Fruit fly (Drosophila melanogaster) whole organism, embryonic: ENCODE results near the gene CheB38c.

ENCODE experiments used
- Bgb ChIP-seq: fragments of 200-800 bp; sonication (Bioruptor generic); IDR thresholded peaks from 2 replicates; pipeline ENCODE4 v1.3.6; 2022; ENCODE audit warnings: missing biosample characterization, missing genetic modification characterization; ENCODE audit not compliant: partially characterized antibody
- CG12299 ChIP-seq: fragments of 200-800 bp; sonication (Bioruptor generic); optimal IDR thresholded peaks from 2 replicates; lab custom pipeline; 2018; ENCODE audit warnings: missing biosample characterization, mild to moderate bottlenecking, missing genetic modification characterization
- CG13296 ChIP-seq: fragments of 200-800 bp; sonication (Bioruptor generic); optimal IDR thresholded peaks from 3 replicates; lab custom pipeline; 2018; ENCODE audit warnings: missing biosample characterization, mild to moderate bottlenecking, missing genetic modification characterization
- CG13775 ChIP-seq: fragments of 200-800 bp; sonication (Bioruptor generic); optimal IDR thresholded peaks from 3 replicates; lab custom pipeline; 2017; ENCODE audit warnings: missing biosample characterization, mild to moderate bottlenecking, missing genetic modification characterization
- CG17568 ChIP-seq: fragments of 200-800 bp; sonication (Bioruptor generic); optimal IDR thresholded peaks from 2 replicates; lab custom pipeline; 2018; ENCODE audit warnings: missing biosample characterization, mild to moderate bottlenecking, missing genetic modification characterization, moderate library complexity
- CG1832 ChIP-seq: fragments of 200-800 bp; sonication (Bioruptor generic); optimal IDR thresholded peaks from 2 replicates; lab custom pipeline; 2017; ENCODE audit warnings: missing biosample characterization, mild to moderate bottlenecking, missing genetic modification characterization, inconsistent platforms
- CG2116 ChIP-seq: fragments of 200-800 bp; sonication (Bioruptor generic); optimal IDR thresholded peaks from 3 replicates; lab custom pipeline; 2018; ENCODE audit warnings: missing biosample characterization, mild to moderate bottlenecking, missing genetic modification characterization
- CG31224 ChIP-seq: fragments of 200-800 bp; sonication (Bioruptor generic); IDR thresholded peaks from 2 replicates; pipeline ENCODE4 v1.3.6; 2022; ENCODE audit warnings: missing biosample characterization, missing genetic modification characterization
- CG3163 ChIP-seq: fragments of 200-800 bp; sonication (Bioruptor generic); optimal IDR thresholded peaks from 3 replicates; lab custom pipeline; 2016; ENCODE audit warnings: missing biosample characterization, missing genetic modification characterization
- CG32767 ChIP-seq: fragments of 200-800 bp; sonication (Bioruptor generic); IDR thresholded peaks from 2 replicates; pipeline ENCODE4 v1.3.6; 2022; ENCODE audit warnings: missing biosample characterization, missing genetic modification characterization
- CG3726 ChIP-seq: fragments of 200-800 bp; sonication (Bioruptor generic); IDR thresholded peaks from 3 replicates; pipeline ENCODE4, ENCODE4 v1.3.6; 2022; ENCODE audit warnings: missing biosample characterization, missing genetic modification characterization
- CG3838 ChIP-seq: fragments of 200-800 bp; sonication (Bioruptor generic); optimal IDR thresholded peaks from 3 replicates; lab custom pipeline; 2016; ENCODE audit warnings: missing biosample characterization, missing genetic modification characterization
- CG43689 ChIP-seq: fragments of 200-800 bp; sonication (Bioruptor generic); IDR thresholded peaks from 2 replicates; pipeline ENCODE4 v1.3.6; 2022; ENCODE audit warnings: missing biosample characterization, missing genetic modification characterization
- CG4707 ChIP-seq: fragments of 200-800 bp; sonication (Bioruptor generic); optimal IDR thresholded peaks from 2 replicates; lab custom pipeline; 2018; ENCODE audit warnings: missing biosample characterization, mild to moderate bottlenecking, missing genetic modification characterization, moderate library complexity
- CG4854 ChIP-seq: fragments of 200-800 bp; sonication (Bioruptor generic); optimal IDR thresholded peaks from 2 replicates; lab custom pipeline; 2016; ENCODE audit warnings: missing biosample characterization, missing genetic modification characterization, inconsistent platforms
- CG7556 ChIP-seq: fragments of 200-800 bp; sonication (Bioruptor generic); optimal IDR thresholded peaks from 2 replicates; lab custom pipeline; 2017; ENCODE audit warnings: missing biosample characterization, mild to moderate bottlenecking, missing genetic modification characterization
- CG8359 ChIP-seq: fragments of 200-800 bp; sonication (Bioruptor generic); optimal IDR thresholded peaks from 2 replicates; lab custom pipeline; 2017; ENCODE audit warnings: missing biosample characterization, mild to moderate bottlenecking, missing genetic modification characterization, borderline replicate concordance
- CG8944 ChIP-seq: fragments of 200-800 bp; sonication (Bioruptor generic); optimal IDR thresholded peaks from 3 replicates; lab custom pipeline; 2016; ENCODE audit warnings: missing biosample characterization, missing genetic modification characterization
- Dip2 ChIP-seq: fragments of 200-800 bp; sonication (Bioruptor generic); IDR thresholded peaks from 2 replicates; pipeline ENCODE4 v1.3.6; 2022; ENCODE audit warnings: missing biosample characterization, missing genetic modification characterization
- E2f2 ChIP-seq: fragments of 200-800 bp; sonication (Bioruptor generic); IDR thresholded peaks from 2 replicates; pipeline ENCODE4 v1.3.6; 2022; ENCODE audit warnings: missing biosample characterization, missing genetic modification characterization
- Fer2 ChIP-seq: fragments of 200-800 bp; sonication (Bioruptor generic); optimal IDR thresholded peaks from 2 replicates; lab custom pipeline; 2018; ENCODE audit warnings: missing biosample characterization, mild to moderate bottlenecking, missing genetic modification characterization, moderate library complexity
- HLHmδ ChIP-seq: fragments of 200-800 bp; sonication (Bioruptor generic); optimal IDR thresholded peaks from 2 replicates; lab custom pipeline; 2018; ENCODE audit warnings: missing biosample characterization, mild to moderate bottlenecking, missing genetic modification characterization, moderate library complexity
- Neu2 ChIP-seq: fragments of 200-800 bp; sonication (Bioruptor generic); optimal IDR thresholded peaks from 3 replicates; lab custom pipeline; 2016; ENCODE audit warnings: missing biosample characterization, missing genetic modification characterization, borderline replicate concordance
- Nf-YA ChIP-seq: fragments of 200-800 bp; sonication (Bioruptor generic); IDR thresholded peaks from 2 replicates; pipeline ENCODE4 v1.3.6; 2022; ENCODE audit warnings: missing biosample characterization, missing genetic modification characterization
- Opbp ChIP-seq: fragments of 200-800 bp; sonication (Bioruptor generic); IDR thresholded peaks from 3 replicates; pipeline ENCODE4 v1.3.6; 2022; ENCODE audit warnings: missing biosample characterization, missing genetic modification characterization; ENCODE audit not compliant: partially characterized antibody
- Sry-δ ChIP-seq: fragments of 200-800 bp; sonication (Bioruptor generic); optimal IDR thresholded peaks from 2 replicates; lab custom pipeline; 2016; ENCODE audit warnings: missing biosample characterization, missing genetic modification characterization
- Vsx1 ChIP-seq: fragments of 200-800 bp; sonication (Bioruptor generic); optimal IDR thresholded peaks from 2 replicates; lab custom pipeline; 2017; ENCODE audit warnings: missing biosample characterization, mild to moderate bottlenecking, missing genetic modification characterization, missing genetic modification reagents
- Xrp1 ChIP-seq: fragments of 200-800 bp; sonication (Bioruptor generic); IDR thresholded peaks from 2 replicates; pipeline ENCODE4 v1.3.6; 2022; ENCODE audit warnings: missing biosample characterization, missing genetic modification characterization
- ase ChIP-seq: fragments of 200-800 bp; sonication (Bioruptor generic); IDR thresholded peaks from 3 replicates; pipeline ENCODE4 v1.3.6; 2022; ENCODE audit warnings: missing biosample characterization, missing genetic modification characterization
- ato ChIP-seq: fragments of 200-800 bp; sonication (Bioruptor generic); IDR thresholded peaks from 2 replicates; pipeline ENCODE4 v1.3.6; 2022; ENCODE audit warnings: missing biosample characterization, missing genetic modification characterization; ENCODE audit not compliant: partially characterized antibody
- corto ChIP-seq: fragments of 200-800 bp; sonication (Bioruptor generic); optimal IDR thresholded peaks from 2 replicates; lab custom pipeline; 2016; ENCODE audit warnings: missing biosample characterization, mild to moderate bottlenecking, missing genetic modification characterization, moderate library complexity
- dpn ChIP-seq, 2 experiments: fragments of 200-800 bp; sonication (Bioruptor generic); optimal IDR thresholded peaks; 3 replicates each; lab custom pipeline; 2016; ENCODE audit warnings: missing biosample characterization in 2 of 2, missing genetic modification characterization in 2 of 2
- gem ChIP-seq: fragments of 200-800 bp; sonication (Bioruptor generic); optimal IDR thresholded peaks from 2 replicates; lab custom pipeline; 2019; ENCODE audit warnings: missing biosample characterization, mild to moderate bottlenecking, missing genetic modification characterization, moderate library complexity
- lov ChIP-seq, 2 experiments: fragments of 200-800 bp in 1 of 2; fragments of >200 bp in 1 of 2; sonication (Bioruptor generic) in 1 of 2; IDR thresholded peaks in 1 of 2; optimal IDR thresholded peaks in 1 of 2; 2 replicates in 1 of 2; 3 replicates in 1 of 2; pipeline versions ENCODE4 v1.3.6 to Lab custom; 2017 to 2022; ENCODE audit warnings: missing biosample characterization in 1 of 2, missing genetic modification characterization in 1 of 2
- peb ChIP-seq: fragments of 200-800 bp; sonication (Bioruptor generic); IDR thresholded peaks from 2 replicates; pipeline ENCODE4 v1.3.6; 2022; ENCODE audit warnings: missing biosample characterization, missing genetic modification characterization
- prd ChIP-seq, 3 experiments: fragments of >200 bp in 2 of 3; fragments of 200-800 bp in 1 of 3; sonication (Bioruptor generic) in 1 of 3; optimal IDR thresholded peaks in 2 of 3; IDR thresholded peaks in 1 of 3; 2 replicates in 2 of 3; 3 replicates in 1 of 3; pipeline versions ENCODE4 v1.3.6 to Lab custom; 2017 to 2022; ENCODE audit warnings: missing biosample characterization in 1 of 3, missing genetic modification characterization in 1 of 3
- pros ChIP-seq: fragments of 200-800 bp; sonication (Bioruptor generic); optimal IDR thresholded peaks from 3 replicates; lab custom pipeline; 2019; ENCODE audit warnings: missing biosample characterization, mild to moderate bottlenecking, missing genetic modification characterization, moderate library complexity
- repo ChIP-seq: fragments of 200-800 bp; sonication (Bioruptor generic); optimal IDR thresholded peaks from 2 replicates; lab custom pipeline; 2016; ENCODE audit warnings: missing biosample characterization, missing genetic modification characterization
- sens ChIP-seq: fragments of 200-800 bp; sonication (Bioruptor generic); peaks from one replicate; lab custom pipeline; 2016; ENCODE audit warnings: missing biosample characterization, missing genetic modification characterization
- sima ChIP-seq: fragments of 200-800 bp; sonication (Bioruptor generic); optimal IDR thresholded peaks from 2 replicates; lab custom pipeline; 2016; ENCODE audit warnings: missing biosample characterization, missing genetic modification characterization
- sisA ChIP-seq: fragments of 200-800 bp; sonication (Bioruptor generic); IDR thresholded peaks from 2 replicates; pipeline ENCODE4 v1.3.6; 2022; ENCODE audit warnings: missing biosample characterization, missing genetic modification characterization
- sr ChIP-seq: fragments of 200-800 bp; sonication (Bioruptor generic); IDR thresholded peaks from 3 replicates; pipeline ENCODE4 v1.3.6; 2022; ENCODE audit warnings: missing biosample characterization, missing genetic modification characterization
- tin ChIP-seq: fragments of 200-800 bp; sonication (Bioruptor generic); optimal IDR thresholded peaks from 3 replicates; lab custom pipeline; 2016; ENCODE audit warnings: missing biosample characterization, missing genetic modification characterization
- tll ChIP-seq, 2 experiments: fragments of 200-800 bp in 1 of 2; fragments of >200 bp in 1 of 2; sonication (Bioruptor generic) in 1 of 2; optimal IDR thresholded peaks; 2 replicates each; lab custom pipeline; 2017 to 2019; ENCODE audit warnings: missing biosample characterization in 2 of 2, missing genetic modification characterization in 2 of 2, mild to moderate bottlenecking in 1 of 2, moderate library complexity in 1 of 2
- vvl ChIP-seq: fragments of 200-800 bp; sonication (Bioruptor generic); IDR thresholded peaks from 2 replicates; pipeline ENCODE4 v1.3.6; 2022; ENCODE audit warnings: missing biosample characterization, missing genetic modification characterization
- wor ChIP-seq: fragments of 200-800 bp; sonication (Bioruptor generic); IDR thresholded peaks from 2 replicates; pipeline ENCODE4 v1.3.6; 2022; ENCODE audit warnings: missing biosample characterization, missing genetic modification characterization
- yki ChIP-seq: fragments of >200 bp; optimal IDR thresholded peaks from 3 replicates; lab custom pipeline; 2018

Gene CheB38c

DNA sequence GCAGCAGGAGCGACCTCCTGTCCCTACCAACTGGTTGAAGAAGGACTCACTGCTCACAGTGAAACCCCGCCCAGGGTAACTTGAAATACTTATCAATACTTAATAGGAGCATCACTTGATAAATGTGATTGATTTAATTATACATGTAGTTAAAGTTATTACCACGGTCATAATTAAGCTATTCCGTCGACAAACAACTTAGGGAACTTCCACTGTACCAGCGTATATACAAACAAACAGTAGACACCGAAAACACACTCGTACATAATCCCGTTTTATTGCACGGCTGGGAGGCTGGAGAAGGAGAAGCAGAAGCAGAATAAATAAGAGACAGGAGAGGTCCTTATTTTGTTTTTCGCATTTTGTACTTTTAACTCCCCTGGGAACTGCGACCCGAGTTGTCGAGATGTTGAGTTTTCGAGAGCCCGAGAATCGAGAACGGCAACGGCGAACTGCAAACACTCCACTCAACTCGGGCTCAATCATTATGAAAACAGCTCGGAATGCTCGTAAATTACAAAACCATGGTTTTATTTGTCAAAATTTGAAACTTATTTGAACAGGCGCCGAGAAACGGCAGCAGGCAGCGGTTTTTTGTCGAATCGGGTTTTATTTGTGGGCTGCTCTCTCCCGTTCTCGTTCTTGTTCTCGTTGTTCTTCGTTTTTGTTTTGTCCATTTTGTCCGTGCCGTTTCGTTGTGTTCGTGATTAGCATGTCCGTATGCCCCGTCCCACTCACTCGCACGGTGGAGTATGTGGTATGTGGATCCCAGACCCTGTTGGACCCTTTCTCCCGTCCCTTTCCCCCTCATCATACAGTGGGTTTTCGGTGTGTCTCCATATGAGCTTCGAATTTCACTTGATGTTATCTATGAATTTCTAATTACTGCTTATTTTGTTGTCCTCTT, 20.4 kb downstream of the CheB38c start (continued):
- TF ChIP-seq CG8359 (GFP tag; lab: Kevin White, UChicago) (no peak), prd (optimal IDR thresholded peaks at IDR 0.05; lab: Kevin White, UChicago) (no peak), prd (GFP tag; IDR thresholded peaks at IDR 0.05; lab: Robert Waterston, UW) (peak; percentile 80), E2f2 (GFP tag; lab: Robert Waterston, UW) (peak; percentile 45), Fer2 (tag; lab: Kevin White, UChicago) (peak; percentile 63), Xrp1 (GFP tag; lab: Robert Waterston, UW) (peak; percentile 82), CG3163 (GFP tag; lab: Kevin White, UChicago) (peak; percentile 34), CG1832 (peak; percentile 51), CG43689 (GFP tag; lab: Robert Waterston, UW) (peak; percentile 53; the same call in 1 of the 2 replicates), repo (GFP tag; lab: Kevin White, UChicago) (peak; percentile 36), CG4707 (GFP tag; lab: Kevin White, UChicago) (peak; percentile 13), tll (GFP tag; optimal IDR thresholded peaks at IDR 0.05; lab: Kevin White, UChicago) (peak in 1 of 2 experiments; percentile 59), sr (no peak), CG12299 (tag; lab: Kevin White, UChicago) (peak; percentile 53), CG17568 (GFP tag; lab: Kevin White, UChicago) (peak; percentile 46), Bgb (GFP tag; lab: Robert Waterston, UW) (no peak), peb (0 out of 2 replicates have a peak, but pooled peaks have one; percentile 18), Sry-δ (GFP tag; lab: Kevin White, UChicago) (peak; percentile 37), dpn (GFP tag; optimal IDR thresholded peaks at IDR 0.05; lab: Kevin White, UChicago) (peak; percentile 74 to 83), ase (GFP tag; lab: Robert Waterston, UW) (peak; percentile 47; the same call in 1 of the 3 replicates), ato (GFP tag; lab: Robert Waterston, UW) (no peak), pros (GFP tag; lab: Kevin White, UChicago) (peak; percentile 68), Opbp (GFP tag; lab: Robert Waterston, UW) (no peak), yki (no peak), Nf-YA (GFP tag; lab: Robert Waterston, UW) (0 out of 2 replicates have a peak, but pooled peaks have one; percentile 37), corto (GFP tag; lab: Kevin White, UChicago) (peak; percentile 91), tin (peak; percentile 68), CG7556 (GFP tag; lab: Kevin White, UChicago) (peak; percentile 86), CG13296 (GFP tag; lab: Kevin White, UChicago) (peak; percentile 78), sima (peak; percentile 56), Vsx1 (peak; percentile 52), sens (GFP tag; lab: Kevin White, UChicago) (peak; percentile 93), HLHmδ (GFP tag; lab: Kevin White, UChicago) (no peak), CG4854 (GFP tag; lab: Kevin White, UChicago) (peak; percentile 63), CG3838 (GFP tag; lab: Kevin White, UChicago) (no peak), gem (tag; lab: Kevin White, UChicago) (peak; percentile 81), wor (GFP tag; lab: Robert Waterston, UW) (0 out of 2 replicates have a peak, but pooled peaks have one; percentile 21), Dip2 (no peak), CG32767 (peak; percentile 60; the same call in 1 of the 2 replicates), CG31224 (peak; percentile 97), CG3726 (GFP tag; lab: Robert Waterston, UW) (0 out of 3 replicates have a peak, but pooled peaks have one; percentile 33), lov (optimal IDR thresholded peaks at IDR 0.05; lab: Kevin White, UChicago) (no peak), lov (GFP tag; IDR thresholded peaks at IDR 0.05; lab: Robert Waterston, UW) (0 out of 3 replicates have a peak, but pooled peaks have one; percentile 51), CG8944 (peak; percentile 63), Neu2 (GFP tag; lab: Kevin White, UChicago) (peak; percentile 55), vvl (peak; percentile 89), CG13775 (GFP tag; lab: Kevin White, UChicago) (peak; percentile 67), sisA (GFP tag; lab: Robert Waterston, UW) (peak; percentile 73), CG2116 (peak; percentile 26)
